Fruit fly (Drosophila melanogaster) whole organism, embryonic: Measurements from ENCODE around the gene mthl6.

Experiments used
- Atf6 ChIP-seq: fragments of 200-800 bp; sonication (Bioruptor generic); IDR thresholded peaks from 2 replicates; pipeline ENCODE4 v1.3.6; 2022; ENCODE audit warnings: missing biosample characterization, missing genetic modification characterization
- Blimp-1 ChIP-seq: fragments of 200-800 bp; sonication (Bioruptor generic); optimal IDR thresholded peaks from 3 replicates; lab custom pipeline; 2018; ENCODE audit warnings: missing biosample characterization, missing genetic modification characterization, mild to moderate bottlenecking, moderate library complexity, missing genetic modification reagents
- Bteb2 ChIP-seq: fragments of 200-800 bp; sonication (Bioruptor generic); optimal IDR thresholded peaks from 2 replicates; lab custom pipeline; 2016; ENCODE audit warnings: missing biosample characterization, missing genetic modification characterization
- CG10147 ChIP-seq: fragments of 200-800 bp; sonication (Bioruptor generic); optimal IDR thresholded peaks from 2 replicates; lab custom pipeline; 2019; ENCODE audit warnings: missing biosample characterization, mild to moderate bottlenecking, missing genetic modification characterization, moderate library complexity
- CG11560 ChIP-seq: fragments of 200-800 bp; sonication (Bioruptor generic); IDR thresholded peaks from 3 replicates; pipeline ENCODE4 v1.3.6; 2022; ENCODE audit warnings: missing biosample characterization, missing genetic modification characterization
- CG12769 ChIP-seq: fragments of 200-800 bp; sonication (Bioruptor generic); optimal IDR thresholded peaks from 2 replicates; lab custom pipeline; 2019; ENCODE audit warnings: missing biosample characterization, mild to moderate bottlenecking, missing genetic modification characterization, moderate library complexity
- CG14441 ChIP-seq: fragments of 200-800 bp; sonication (Bioruptor generic); IDR thresholded peaks from 2 replicates; pipeline ENCODE4 v1.3.6; 2022; ENCODE audit warnings: missing biosample characterization, missing genetic modification characterization
- CG15514 ChIP-seq: fragments of 200-800 bp; sonication (Bioruptor generic); optimal IDR thresholded peaks from 3 replicates; lab custom pipeline; 2017; ENCODE audit warnings: missing biosample characterization, missing genetic modification characterization, mild to moderate bottlenecking, moderate library complexity, missing genetic modification reagents
- CG17328 ChIP-seq: fragments of 200-800 bp; sonication (Bioruptor generic); IDR thresholded peaks from 2 replicates; pipeline ENCODE4 v1.3.6; 2022; ENCODE audit warnings: missing biosample characterization, missing genetic modification characterization
- CG1832 ChIP-seq: fragments of 200-800 bp; sonication (Bioruptor generic); optimal IDR thresholded peaks from 2 replicates; lab custom pipeline; 2017; ENCODE audit warnings: missing biosample characterization, mild to moderate bottlenecking, missing genetic modification characterization, inconsistent platforms
- CG31224 ChIP-seq: fragments of 200-800 bp; sonication (Bioruptor generic); IDR thresholded peaks from 2 replicates; pipeline ENCODE4 v1.3.6; 2022; ENCODE audit warnings: missing biosample characterization, missing genetic modification characterization
- CG32772 ChIP-seq: fragments of 200-800 bp; sonication (Bioruptor generic); IDR thresholded peaks from 2 replicates; pipeline ENCODE4 v1.3.6; 2022; ENCODE audit warnings: missing biosample characterization, missing genetic modification characterization
- CG3847 ChIP-seq: fragments of 200-800 bp; sonication (Bioruptor generic); IDR thresholded peaks from 2 replicates; pipeline ENCODE4 v1.3.6; 2022; ENCODE audit warnings: missing biosample characterization, missing genetic modification characterization
- CG4360 ChIP-seq: fragments of 200-800 bp; sonication (Bioruptor generic); IDR thresholded peaks from 2 replicates; pipeline ENCODE4 v1.3.6; 2022; ENCODE audit warnings: missing biosample characterization, missing genetic modification characterization
- Drgx ChIP-seq: fragments of 200-800 bp; sonication (Bioruptor generic); IDR thresholded peaks from 2 replicates; pipeline ENCODE4 v1.3.6; 2022; ENCODE audit warnings: missing biosample characterization, missing genetic modification characterization
- GATAe ChIP-seq: fragments of 200-800 bp; sonication (Bioruptor generic); conservative IDR thresholded peaks from 2 replicates; pipeline ENCODE4 v1.3.6; 2022; ENCODE audit warnings: missing biosample characterization, missing genetic modification characterization
- HLHmδ ChIP-seq: fragments of 200-800 bp; sonication (Bioruptor generic); optimal IDR thresholded peaks from 2 replicates; lab custom pipeline; 2018; ENCODE audit warnings: missing biosample characterization, mild to moderate bottlenecking, missing genetic modification characterization, moderate library complexity
- Kr ChIP-seq: fragments of 200-800 bp; sonication (Bioruptor generic); optimal IDR thresholded peaks from 2 replicates; lab custom pipeline; 2017; ENCODE audit warnings: missing biosample characterization, mild to moderate bottlenecking, missing genetic modification characterization
- Max ChIP-seq: fragments of 200-800 bp; sonication (Bioruptor generic); optimal IDR thresholded peaks from 2 replicates; lab custom pipeline; 2016; ENCODE audit warnings: missing biosample characterization, mild to moderate bottlenecking, missing genetic modification characterization
- Med ChIP-seq: fragments of 200-800 bp; sonication (Bioruptor generic); peaks from one replicate; lab custom pipeline; 2016; ENCODE audit warnings: missing biosample characterization, missing genetic modification characterization, mild to moderate bottlenecking, inconsistent platforms, moderate library complexity
- NFAT ChIP-seq: fragments of 200-800 bp; sonication (Bioruptor generic); IDR thresholded peaks from 2 replicates; pipeline ENCODE4 v1.3.6; 2022; ENCODE audit warnings: missing biosample characterization, missing genetic modification characterization
- Nf-YB ChIP-seq: fragments of 200-800 bp; sonication (Bioruptor generic); optimal IDR thresholded peaks from 3 replicates; lab custom pipeline; 2019; ENCODE audit warnings: missing biosample characterization, mild to moderate bottlenecking, missing genetic modification characterization, moderate library complexity
- Nf-YC ChIP-seq: fragments of 200-800 bp; optimal IDR thresholded peaks from 3 replicates; lab custom pipeline; 2019; ENCODE audit warnings: missing biosample characterization, mild to moderate bottlenecking, missing genetic modification characterization, moderate library complexity
- Oaz ChIP-seq: fragments of 200-800 bp; sonication (Bioruptor generic); IDR thresholded peaks from 2 replicates; pipeline ENCODE4 v1.3.6; 2022; ENCODE audit warnings: missing biosample characterization, missing genetic modification characterization
- Ravus ChIP-seq: fragments of 200-800 bp; sonication (Bioruptor generic); IDR thresholded peaks from 2 replicates; pipeline ENCODE4 v1.3.6; 2022; ENCODE audit warnings: missing biosample characterization, missing genetic modification characterization
- Sin3A ChIP-seq: fragments of >200 bp; optimal IDR thresholded peaks from 2 replicates; lab custom pipeline; 2018
- Sox100B ChIP-seq: fragments of 200-800 bp; sonication (Bioruptor generic); optimal IDR thresholded peaks from 3 replicates; lab custom pipeline; 2018; ENCODE audit warnings: missing biosample characterization, mild to moderate bottlenecking, missing genetic modification characterization
- Spps ChIP-seq: fragments of 200-800 bp; sonication (Bioruptor generic); optimal IDR thresholded peaks from 2 replicates; lab custom pipeline; 2018; ENCODE audit warnings: missing biosample characterization, mild to moderate bottlenecking, missing genetic modification characterization
- Usf ChIP-seq: fragments of 200-800 bp; sonication (Bioruptor generic); optimal IDR thresholded peaks from 2 replicates; lab custom pipeline; 2017; ENCODE audit warnings: missing genotype, missing biosample characterization, missing genetic modification characterization
- Vsx1 ChIP-seq: fragments of 200-800 bp; sonication (Bioruptor generic); optimal IDR thresholded peaks from 2 replicates; lab custom pipeline; 2017; ENCODE audit warnings: missing biosample characterization, mild to moderate bottlenecking, missing genetic modification characterization, missing genetic modification reagents
- cad ChIP-seq: fragments of >200 bp; optimal IDR thresholded peaks from 2 replicates; lab custom pipeline; 2017; ENCODE audit warnings: missing biosample characterization, missing genetic modification characterization
- cg ChIP-seq: fragments of 200-800 bp; sonication (Bioruptor generic); optimal IDR thresholded peaks from 3 replicates; lab custom pipeline; 2019; ENCODE audit warnings: missing biosample characterization, mild to moderate bottlenecking, missing genetic modification characterization, moderate library complexity
- fd96Cb ChIP-seq: fragments of 200-800 bp; sonication (Bioruptor generic); optimal IDR thresholded peaks from 2 replicates; lab custom pipeline; 2018; ENCODE audit warnings: missing biosample characterization, mild to moderate bottlenecking, missing genetic modification characterization, moderate library complexity
- gsb ChIP-seq: fragments of 200-800 bp; sonication (Bioruptor generic); IDR thresholded peaks from 2 replicates; pipeline ENCODE4 v1.3.6; 2022; ENCODE audit warnings: missing biosample characterization, missing genetic modification characterization
- gt ChIP-seq: fragments of 200-800 bp; sonication (Bioruptor generic); IDR thresholded peaks from 2 replicates; pipeline ENCODE4 v1.3.6; 2022; ENCODE audit warnings: missing biosample characterization, missing genetic modification characterization
- ind ChIP-seq: fragments of 200-800 bp; sonication (Bioruptor generic); optimal IDR thresholded peaks from 3 replicates; lab custom pipeline; 2016; ENCODE audit warnings: missing biosample characterization, missing genetic modification characterization
- kay ChIP-seq: fragments of 200-800 bp; sonication (Bioruptor generic); optimal IDR thresholded peaks from 2 replicates; lab custom pipeline; 2016; ENCODE audit warnings: missing biosample characterization, missing genetic modification characterization
- mirr ChIP-seq: fragments of 200-800 bp; sonication (Bioruptor generic); optimal IDR thresholded peaks from 3 replicates; lab custom pipeline; 2018; ENCODE audit warnings: missing biosample characterization, mild to moderate bottlenecking, missing genetic modification characterization
- pan ChIP-seq, 4 experiments: fragments of >200 bp in 3 of 4; fragments of 200-800 bp in 1 of 4; sonication (Bioruptor generic) in 1 of 4; optimal IDR thresholded peaks in 3 of 4; IDR thresholded peaks in 1 of 4; 2 replicates each; pipeline versions ENCODE4 v1.3.6 to Lab custom; 2017 to 2022; ENCODE audit warnings: missing biosample characterization in 2 of 4, missing genetic modification characterization in 2 of 4, mixed read lengths in 1 of 4
- row ChIP-seq: fragments of 200-800 bp; sonication (Bioruptor generic); IDR thresholded peaks from 3 replicates; pipeline ENCODE4 v1.3.6; 2022; ENCODE audit warnings: missing biosample characterization, missing genetic modification characterization
- sens-2 ChIP-seq: fragments of 200-800 bp; sonication (Bioruptor generic); IDR thresholded peaks from 2 replicates; pipeline ENCODE4 v1.3.6; 2022; ENCODE audit warnings: missing biosample characterization, missing genetic modification characterization
- slbo ChIP-seq: fragments of 200-800 bp; sonication (Bioruptor generic); IDR thresholded peaks from 2 replicates; pipeline ENCODE4 v1.3.6; 2022; ENCODE audit warnings: missing biosample characterization, missing genetic modification characterization
- tin ChIP-seq: fragments of 200-800 bp; sonication (Bioruptor generic); optimal IDR thresholded peaks from 3 replicates; lab custom pipeline; 2016; ENCODE audit warnings: missing biosample characterization, missing genetic modification characterization
- tll ChIP-seq, 2 experiments: fragments of 200-800 bp in 1 of 2; fragments of >200 bp in 1 of 2; sonication (Bioruptor generic) in 1 of 2; optimal IDR thresholded peaks; 2 replicates each; lab custom pipeline; 2017 to 2019; ENCODE audit warnings: missing biosample characterization in 2 of 2, missing genetic modification characterization in 2 of 2, mild to moderate bottlenecking in 1 of 2, moderate library complexity in 1 of 2
- vvl ChIP-seq: fragments of 200-800 bp; sonication (Bioruptor generic); IDR thresholded peaks from 2 replicates; pipeline ENCODE4 v1.3.6; 2022; ENCODE audit warnings: missing biosample characterization, missing genetic modification characterization
- wdn ChIP-seq: fragments of 200-800 bp; sonication (Bioruptor generic); IDR thresholded peaks from 2 replicates; pipeline ENCODE4 v1.3.6; 2022; ENCODE audit warnings: missing biosample characterization, missing genetic modification characterization
- wor ChIP-seq: fragments of 200-800 bp; sonication (Bioruptor generic); IDR thresholded peaks from 2 replicates; pipeline ENCODE4 v1.3.6; 2022; ENCODE audit warnings: missing biosample characterization, missing genetic modification characterization
- yki ChIP-seq: fragments of >200 bp; optimal IDR thresholded peaks from 3 replicates; lab custom pipeline; 2018
- zfh2 ChIP-seq: fragments of 200-800 bp; sonication (Bioruptor generic); optimal IDR thresholded peaks from 2 replicates; lab custom pipeline; 2016; ENCODE audit warnings: missing biosample characterization, missing genetic modification characterization

mthl6 gene

DNA sequence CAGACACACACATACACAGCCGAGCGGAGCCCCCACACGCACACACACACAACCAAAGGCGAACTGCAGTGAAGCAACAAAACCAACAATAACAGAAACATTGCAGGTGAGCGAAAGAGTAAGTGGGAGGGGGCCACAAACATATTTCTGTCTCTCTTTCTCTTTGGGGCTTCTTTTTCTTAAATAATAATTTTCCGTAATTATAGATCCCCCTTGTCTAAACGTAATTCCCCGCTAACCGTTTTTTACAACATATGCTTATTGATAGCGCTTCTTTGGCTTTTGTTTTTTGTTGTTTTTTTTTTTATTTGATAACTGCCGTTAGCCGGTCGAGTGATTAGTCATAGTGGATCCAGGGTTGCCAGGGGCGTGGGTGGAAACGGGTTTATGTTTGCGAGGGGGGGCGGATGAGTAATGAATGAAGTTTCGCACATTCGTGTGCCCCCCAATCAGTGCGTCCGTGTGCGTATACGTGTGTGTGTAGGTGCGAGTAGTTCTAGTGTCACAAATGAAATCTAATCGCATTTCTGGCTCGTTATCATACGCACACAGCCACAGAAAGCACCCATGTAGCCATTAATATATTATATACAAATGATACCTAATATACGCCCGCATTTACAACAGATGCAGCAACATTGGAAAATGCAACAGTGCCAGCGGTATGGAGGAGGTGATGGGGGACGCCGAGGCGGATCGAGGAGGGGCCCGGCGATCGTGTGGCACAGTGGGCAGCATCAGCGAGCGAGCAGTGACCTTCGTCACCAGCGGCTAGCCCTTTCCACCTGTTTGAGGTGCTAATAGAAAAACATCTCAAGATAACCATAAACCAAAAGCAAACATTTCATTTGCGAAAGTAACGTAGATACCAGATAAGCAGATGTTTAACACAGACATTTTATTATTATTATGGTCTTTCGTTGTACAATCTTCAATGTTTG, 43.6 kb downstream of the mthl6 start (continued):
- TF ChIP-seq cad = no peak
- TF ChIP-seq CG14441 (GFP tag; lab: Robert Waterston, UW) = no peak
- TF ChIP-seq vvl = peak; percentile 12; the same call in 1 of the 2 replicates
- no peak for TF ChIP-seq fd96Cb (tag; lab: Kevin White, UChicago)
- TF ChIP-seq CG4360 (GFP tag; lab: Robert Waterston, UW) = peak; percentile 81
- no peak for TF ChIP-seq tll (GFP tag; optimal IDR thresholded peaks at IDR 0.05; lab: Kevin White, UChicago)
- no peak for TF ChIP-seq Nf-YC (tag; lab: Kevin White, UChicago)
- TF ChIP-seq CG12769 = peak; percentile 25
- no peak for TF ChIP-seq Spps (tag; lab: Kevin White, UChicago)
- no peak for TF ChIP-seq CG32772
- peak; percentile 79 for TF ChIP-seq Med (GFP tag; lab: Kevin White, UChicago)
- peak; percentile 22 for TF ChIP-seq mirr
- peak; percentile 15 for TF ChIP-seq CG1832 (GFP tag; lab: Kevin White, UChicago)
- peak; percentile 39; the same call in 1 of the 2 replicates for TF ChIP-seq sens-2 (GFP tag; lab: Robert Waterston, UW)
- peak; percentile 0 for TF ChIP-seq CG15514
- no peak for TF ChIP-seq gt (GFP tag; lab: Robert Waterston, UW)
- no peak for TF ChIP-seq Ravus (GFP tag; lab: Robert Waterston, UW)
- no peak for TF ChIP-seq yki
- TF ChIP-seq Vsx1 (GFP tag; lab: Kevin White, UChicago) = no peak
- no peak for TF ChIP-seq wdn (GFP tag; lab: Robert Waterston, UW)
- TF ChIP-seq GATAe (GFP tag; lab: Robert Waterston, UW) = peak; percentile 94
- peak; percentile 5 for TF ChIP-seq ind
- TF ChIP-seq Bteb2 = no peak
- TF ChIP-seq slbo (GFP tag; lab: Robert Waterston, UW) = peak; percentile 39; the same call in 1 of the 2 replicates
- TF ChIP-seq pan (optimal IDR thresholded peaks at IDR 0.05; lab: Kevin White, UChicago) = no peak
- TF ChIP-seq pan (GFP tag; optimal IDR thresholded peaks at IDR 0.05 in 1 of 2, IDR thresholded peaks at IDR 0.05 in 1 of 2) = peak in 1 of 2 experiments; percentile 31
- no peak for TF ChIP-seq CG31224
- no peak for TF ChIP-seq Max
- TF ChIP-seq Oaz (GFP tag; lab: Robert Waterston, UW) = no peak
- TF ChIP-seq zfh2 = peak; percentile 3
- no peak for TF ChIP-seq row (GFP tag; lab: Robert Waterston, UW)
- TF ChIP-seq Atf6 (GFP tag; lab: Robert Waterston, UW) = peak; percentile 47; the same call in 1 of the 2 replicates
- peak; percentile 97 for TF ChIP-seq kay (GFP tag; lab: Kevin White, UChicago)
- no peak for TF ChIP-seq HLHmδ (GFP tag; lab: Kevin White, UChicago)
- no peak for TF ChIP-seq Nf-YB (GFP tag; lab: Kevin White, UChicago)
- peak; percentile 6; the same call in 1 of the 2 replicates for TF ChIP-seq CG3847 (GFP tag; lab: Robert Waterston, UW)
- no peak for TF ChIP-seq Kr
- TF ChIP-seq NFAT (GFP tag; lab: Robert Waterston, UW) = 0 out of 2 replicates have a peak, but pooled peaks have one; percentile 5
- TF ChIP-seq Sin3A = no peak
- no peak for TF ChIP-seq Usf (GFP tag; lab: Kevin White, UChicago)
- TF ChIP-seq Blimp-1 (GFP tag; lab: Kevin White, UChicago) = no peak
- peak; percentile 63 for TF ChIP-seq Drgx (GFP tag; lab: Robert Waterston, UW)
- no peak for TF ChIP-seq wor (GFP tag; lab: Robert Waterston, UW)
- TF ChIP-seq gsb (GFP tag; lab: Robert Waterston, UW) = 0 out of 2 replicates have a peak, but pooled peaks have one; percentile 40
- TF ChIP-seq cg (GFP tag; lab: Kevin White, UChicago) = peak; percentile 86
- TF ChIP-seq CG11560 (tag; lab: Robert Waterston, UW) = no peak
- TF ChIP-seq Sox100B (GFP tag; lab: Kevin White, UChicago) = no peak
- TF ChIP-seq tin (GFP tag; lab: Kevin White, UChicago) = no peak
- no peak; the same call in 1 of the 2 replicates for TF ChIP-seq CG17328
- no peak for TF ChIP-seq CG10147 (GFP tag; lab: Kevin White, UChicago)
